Fruit fly (Drosophila melanogaster): ENCODE measurements around the gene CDase.

- TF ChIP-seq Abd-B (GFP tag; optimal IDR thresholded peaks at IDR 0.05) (no peak), psq (GFP tag; optimal IDR thresholded peaks at IDR 0.05) (no peak), usp (GFP tag; optimal IDR thresholded peaks at IDR 0.05) (no peak), rgr (GFP tag; optimal IDR thresholded peaks at IDR 0.05) (no peak)
Observed at dm6 chr3R:30426626-30427025, 32.7 kb upstream of the CDase start.
